Worm (Caenorhabditis elegans) whole organism, mixed stage, embryonic: ENCODE measurements around the gene hlh-29.

ENCODE experiments used
- M03D4.4 ChIP-seq: sonication (generic microtip); optimal IDR thresholded peaks from 2 replicates; lab custom pipeline; 2017; ENCODE audit warnings: mild to moderate bottlenecking, missing genetic modification characterization, missing compliant biosample characterization
- bed-3 ChIP-seq: fragments of 200-800 bp; sonication (Bioruptor generic); optimal IDR thresholded peaks from 3 replicates; lab custom pipeline; 2018; ENCODE audit warnings: mild to moderate bottlenecking, missing genetic modification characterization, moderate library complexity, missing compliant biosample characterization
- blmp-1 ChIP-seq: fragments of 150-350 bp; optimal IDR thresholded peaks from 2 replicates; lab custom pipeline; 2014; ENCODE audit warnings: missing biosample characterization, missing genetic modification characterization
- ceh-39 ChIP-seq: fragments of 150-350 bp; optimal IDR thresholded peaks from 2 replicates; lab custom pipeline; 2014; ENCODE audit warnings: missing biosample characterization, missing genetic modification characterization
- ceh-43 ChIP-seq: fragments of 200-800 bp; sonication (Bioruptor generic); optimal IDR thresholded peaks from 2 replicates; lab custom pipeline; 2018; ENCODE audit warnings: mild to moderate bottlenecking, missing genetic modification characterization, moderate library complexity, missing compliant biosample characterization
- ces-1 ChIP-seq: fragments of 150-350 bp; optimal IDR thresholded peaks from 2 replicates; lab custom pipeline; 2014; ENCODE audit warnings: missing biosample characterization, missing genetic modification reagents, missing genetic modification characterization
- cnd-1 ChIP-seq: fragments of 200-800 bp; sonication (Bioruptor generic); optimal IDR thresholded peaks from 2 replicates; lab custom pipeline; 2018; ENCODE audit warnings: mild to moderate bottlenecking, missing genetic modification characterization, missing compliant biosample characterization
- drap-1 ChIP-seq: fragments of 200-800 bp; sonication (Bioruptor generic); optimal IDR thresholded peaks from 3 replicates; lab custom pipeline; 2018; ENCODE audit warnings: mild to moderate bottlenecking, missing genetic modification characterization, missing compliant biosample characterization
- elt-1 ChIP-seq: sonication (generic microtip); optimal IDR thresholded peaks from 2 replicates; lab custom pipeline; 2017; ENCODE audit warnings: missing genetic modification characterization, mild to moderate bottlenecking, missing compliant biosample characterization, antibody characterized with exemption, moderate library complexity, borderline replicate concordance; ENCODE audit not compliant: insufficient read depth
- elt-3 ChIP-seq: fragments of 150-350 bp; optimal IDR thresholded peaks from 2 replicates; lab custom pipeline; 2014; ENCODE audit warnings: missing biosample characterization, missing genetic modification characterization
- flh-1 ChIP-seq: fragments of 200-800 bp; sonication (Bioruptor generic); optimal IDR thresholded peaks from 2 replicates; lab custom pipeline; 2018; ENCODE audit warnings: mild to moderate bottlenecking, missing genetic modification characterization, moderate library complexity, missing compliant biosample characterization
- ham-2 ChIP-seq: fragments of 200-800 bp; sonication (Bioruptor generic); optimal IDR thresholded peaks from 2 replicates; lab custom pipeline; 2018; ENCODE audit warnings: mild to moderate bottlenecking, missing genetic modification characterization, missing compliant biosample characterization
- hlh-1 ChIP-seq: fragments of 150-350 bp; optimal IDR thresholded peaks from 2 replicates; lab custom pipeline; 2014; ENCODE audit warnings: missing biosample characterization, missing genetic modification reagents, missing genetic modification characterization
- lin-13 ChIP-seq: fragments of 150-350 bp; optimal IDR thresholded peaks from 2 replicates; lab custom pipeline; 2014; ENCODE audit warnings: missing biosample characterization, missing genetic modification characterization
- lin-32 ChIP-seq: fragments of 200-800 bp; sonication (Bioruptor generic); optimal IDR thresholded peaks from 2 replicates; lab custom pipeline; 2018; ENCODE audit warnings: mild to moderate bottlenecking, missing genetic modification characterization, missing compliant biosample characterization
- lsy-2 ChIP-seq: fragments of 150-350 bp; optimal IDR thresholded peaks from 2 replicates; lab custom pipeline; 2014; ENCODE audit warnings: missing biosample characterization, missing genetic modification characterization
- mab-5 ChIP-seq: fragments of 150-350 bp; optimal IDR thresholded peaks from 2 replicates; lab custom pipeline; 2014; ENCODE audit warnings: missing biosample characterization, missing genetic modification characterization
- mep-1 ChIP-seq: fragments of 150-350 bp; optimal IDR thresholded peaks from 2 replicates; lab custom pipeline; 2017; ENCODE audit warnings: missing biosample characterization, missing genetic modification reagents, missing genetic modification characterization, inconsistent platforms
- mls-2 ChIP-seq: sonication (generic microtip); optimal IDR thresholded peaks from 2 replicates; lab custom pipeline; 2016; ENCODE audit warnings: mild to moderate bottlenecking, missing genetic modification characterization, moderate library complexity, missing compliant biosample characterization
- nhr-2 ChIP-seq: fragments of 150-350 bp; optimal IDR thresholded peaks from 2 replicates; lab custom pipeline; 2014; ENCODE audit warnings: missing biosample characterization, missing genetic modification characterization
- nhr-237 ChIP-seq: fragments of 150-350 bp; optimal IDR thresholded peaks from 2 replicates; lab custom pipeline; 2014; ENCODE audit warnings: missing biosample characterization, missing genetic modification characterization
- nhr-28 ChIP-seq: fragments of 150-350 bp; optimal IDR thresholded peaks from 2 replicates; lab custom pipeline; 2014; ENCODE audit warnings: missing biosample characterization, missing genetic modification characterization
- nhr-76 ChIP-seq: sonication (generic microtip); optimal IDR thresholded peaks from 2 replicates; lab custom pipeline; 2017; ENCODE audit warnings: missing biosample characterization, missing genetic modification characterization
- pha-4 ChIP-seq: fragments of 150-350 bp; optimal IDR thresholded peaks from 2 replicates; lab custom pipeline; 2018; ENCODE audit warnings: missing biosample characterization, missing genetic modification reagents, missing genetic modification characterization
- sem-2 ChIP-seq: fragments of 200-800 bp; sonication (Bioruptor generic); optimal IDR thresholded peaks from 2 replicates; lab custom pipeline; 2018; ENCODE audit warnings: mild to moderate bottlenecking, missing genetic modification characterization, missing compliant biosample characterization
- snpc-4 ChIP-seq: fragments of 150-350 bp; optimal IDR thresholded peaks from 2 replicates; lab custom pipeline; 2014; ENCODE audit warnings: missing biosample characterization, missing genetic modification characterization
- sptf-1 ChIP-seq: sonication (generic microtip); optimal IDR thresholded peaks from 2 replicates; lab custom pipeline; 2017; ENCODE audit warnings: mild to moderate bottlenecking, missing genetic modification characterization, moderate library complexity, missing compliant biosample characterization
- unc-120 ChIP-seq: sonication (generic microtip); optimal IDR thresholded peaks from 2 replicates; lab custom pipeline; 2017; ENCODE audit warnings: missing genetic modification characterization, missing compliant biosample characterization; ENCODE audit not compliant: poor library complexity, severe bottlenecking
- unc-39 ChIP-seq: fragments of 150-350 bp; optimal IDR thresholded peaks from 2 replicates; lab custom pipeline; 2014; ENCODE audit warnings: missing biosample characterization, missing genetic modification characterization
- unc-62 ChIP-seq: fragments of 150-350 bp; optimal IDR thresholded peaks from 2 replicates; lab custom pipeline; 2014; ENCODE audit warnings: missing biosample characterization, missing genetic modification reagents, missing genetic modification characterization
- zip-8 ChIP-seq: fragments of 150-350 bp; optimal IDR thresholded peaks from 2 replicates; lab custom pipeline; 2014; ENCODE audit warnings: missing biosample characterization, missing genetic modification characterization
- ztf-11 ChIP-seq: fragments of 150-350 bp; optimal IDR thresholded peaks from 2 replicates; lab custom pipeline; 2014; ENCODE audit warnings: missing biosample characterization, missing genetic modification characterization

hlh-29 gene

DNA sequence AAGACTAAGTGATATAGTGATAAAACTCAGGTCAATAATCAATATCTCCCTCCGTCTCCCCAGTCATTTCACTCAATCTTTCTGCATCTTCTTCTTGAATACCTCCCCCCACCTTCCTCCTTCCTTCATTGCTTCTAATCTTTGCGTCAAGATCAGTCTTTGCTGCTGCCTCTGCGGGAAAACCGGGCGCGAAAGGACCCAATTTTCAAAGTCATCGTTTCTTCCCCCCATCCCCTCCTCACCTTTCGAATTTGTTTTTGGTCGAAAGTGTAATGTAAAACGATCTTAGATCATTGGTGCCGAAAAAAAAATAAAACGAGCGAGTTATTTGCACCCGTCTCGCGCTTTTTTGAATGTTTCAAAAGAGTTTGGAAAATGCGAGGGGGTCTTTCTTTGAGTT, 31.5 kb downstream of the hlh-29 start:
- TF ChIP-seq sptf-1 (tag; lab: Kevin White, UChicago) (no peak), hlh-1 (no peak), mls-2 (no peak), zip-8 (no peak), blmp-1 (no peak), lin-13 (tag; lab: Kevin White, UChicago) (no peak), unc-39 (no peak), pha-4 (tag; lab: Kevin White, UChicago) (no peak), unc-120 (tag; lab: Kevin White, UChicago) (no peak), bed-3 (no peak), nhr-237 (tag; lab: Kevin White, UChicago) (no peak), flh-1 (GFP tag; lab: Kevin White, UChicago) (no peak), ham-2 (GFP tag; lab: Kevin White, UChicago) (no peak), unc-62 (GFP tag; lab: Kevin White, UChicago) (no peak), nhr-76 (no peak), ceh-39 (tag; lab: Kevin White, UChicago) (no peak)

DNA sequence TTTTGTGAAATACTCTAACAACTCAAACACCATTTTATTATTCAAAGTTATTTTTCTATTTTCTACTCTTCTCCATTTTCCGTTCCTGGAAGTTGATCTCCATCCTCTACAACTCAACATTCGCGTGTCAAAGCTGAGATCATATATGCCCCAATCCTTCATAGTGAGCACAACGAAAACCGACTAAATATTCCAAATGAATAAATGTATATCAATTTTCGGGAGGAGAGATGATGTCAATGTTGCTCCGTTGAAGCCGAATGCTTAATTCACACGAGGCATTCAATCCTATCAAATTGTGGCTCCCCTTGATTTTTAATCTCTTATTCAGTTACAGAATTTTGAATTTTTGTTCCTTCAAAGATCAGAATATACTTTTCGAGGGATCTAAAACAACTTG, 32.0 kb downstream of the hlh-29 start:
- TF ChIP-seq mab-5 (tag; lab: Kevin White, UChicago) (no peak), ceh-43 (GFP tag; lab: Kevin White, UChicago) (no peak), flh-1 (GFP tag; lab: Kevin White, UChicago) (no peak), snpc-4 (tag; lab: Kevin White, UChicago) (no peak), M03D4.4 (tag; lab: Kevin White, UChicago) (no peak), ces-1 (GFP tag; lab: Kevin White, UChicago) (no peak), elt-3 (tag; lab: Kevin White, UChicago) (no peak), zip-8 (no peak), nhr-76 (no peak), bed-3 (no peak), cnd-1 (no peak), unc-62 (GFP tag; lab: Kevin White, UChicago) (no peak), ztf-11 (tag; lab: Kevin White, UChicago) (no peak), nhr-2 (tag; lab: Kevin White, UChicago) (no peak), drap-1 (GFP tag; lab: Kevin White, UChicago) (no peak), unc-39 (no peak), lsy-2 (tag; lab: Kevin White, UChicago) (no peak), ham-2 (GFP tag; lab: Kevin White, UChicago) (no peak), sem-2 (GFP tag; lab: Kevin White, UChicago) (no peak)
- TF ChIP-seq, all 35 proteins: peak for 0

DNA sequence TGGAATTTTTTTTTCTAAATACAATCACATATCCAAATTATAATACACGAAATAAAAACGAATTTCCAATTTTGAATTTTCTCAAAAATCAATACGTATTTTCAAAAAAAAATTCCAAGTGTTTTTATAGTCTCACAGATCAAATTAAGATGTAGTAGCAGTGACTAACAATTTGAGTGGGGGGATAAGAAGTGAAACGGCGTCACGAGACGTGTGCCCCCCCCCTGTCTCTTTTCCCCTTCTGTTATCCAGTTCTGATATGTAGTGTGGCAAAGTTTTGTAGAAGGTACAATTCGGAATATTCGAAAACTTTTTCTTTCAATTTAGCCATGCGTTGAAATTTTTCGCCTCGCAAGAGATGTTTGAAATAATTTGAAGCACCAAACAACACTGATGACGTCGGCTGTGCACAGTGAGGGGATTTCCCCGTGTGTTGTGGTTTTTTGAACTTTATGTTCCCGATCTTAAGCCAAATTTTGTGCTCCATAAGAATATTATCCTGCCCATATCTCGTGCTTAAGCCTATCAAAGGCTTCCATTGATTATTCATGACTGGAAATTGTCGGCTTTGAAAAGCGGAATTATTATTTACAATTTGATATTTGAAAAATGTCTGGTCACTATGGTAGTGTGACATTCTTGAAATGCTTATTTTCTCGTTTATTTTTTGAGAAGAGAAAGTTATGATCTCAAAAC, 33.1 kb downstream of the hlh-29 start:
- no peak for TF ChIP-seq nhr-28 (tag; lab: Kevin White, UChicago)
- TF ChIP-seq nhr-2 (tag; lab: Kevin White, UChicago): no peak
- no peak for TF ChIP-seq elt-1 (tag; lab: Kevin White, UChicago)
- no peak for TF ChIP-seq M03D4.4 (tag; lab: Kevin White, UChicago)
- TF ChIP-seq ham-2 (GFP tag; lab: Kevin White, UChicago): no peak
- TF ChIP-seq, all 35 proteins: peak for 0

ce11 chrX:17514422-17514821, 34.0 kb downstream of the hlh-29 start:
- TF ChIP-seq flh-1 (GFP tag; lab: Kevin White, UChicago) (no peak), M03D4.4 (tag; lab: Kevin White, UChicago) (no peak), lsy-2 (tag; lab: Kevin White, UChicago) (no peak), lin-32 (no peak), elt-1 (tag; lab: Kevin White, UChicago) (no peak), hlh-1 (no peak), nhr-28 (tag; lab: Kevin White, UChicago) (no peak), lin-13 (tag; lab: Kevin White, UChicago) (no peak), bed-3 (no peak), mep-1 (tag; lab: Kevin White, UChicago) (no peak), ztf-11 (tag; lab: Kevin White, UChicago) (no peak), unc-120 (tag; lab: Kevin White, UChicago) (no peak), snpc-4 (tag; lab: Kevin White, UChicago) (no peak)
